Worm (Caenorhabditis elegans): ENCODE results near the gene dct-5.

DNA sequence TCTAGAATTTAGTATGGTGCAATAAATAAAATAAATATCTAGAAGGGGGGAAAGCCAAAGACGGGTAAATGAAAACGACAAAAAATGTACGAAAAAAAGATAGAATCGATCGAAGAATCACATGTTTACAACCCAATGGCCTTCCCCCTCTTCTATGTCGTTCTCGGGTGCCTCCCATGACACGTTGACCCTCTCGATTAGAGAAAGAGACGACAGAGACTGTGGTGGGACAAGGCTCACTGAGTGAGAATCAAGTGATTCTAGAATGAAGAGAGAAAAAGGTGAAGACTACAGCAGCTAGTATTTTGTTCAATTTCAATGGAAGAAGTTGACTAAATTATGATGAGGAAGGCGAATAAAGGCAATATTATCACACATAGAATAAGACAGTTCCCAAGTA, 10.7 kb downstream of the dct-5 start:
- TF ChIP-seq efl-1 (GFP tag; optimal IDR thresholded peaks at IDR 0.05) (no peak), hsf-1 (GFP tag; IDR thresholded peaks at IDR 0.05) (no peak), lag-1 (GFP tag; IDR thresholded peaks at IDR 0.05) (no peak), lsl-1 (GFP tag; optimal IDR thresholded peaks at IDR 0.05) (no peak), hmg-20 (GFP tag; IDR thresholded peaks at IDR 0.05) (no peak)

All from whole organism, young adult.